Worm (Caenorhabditis elegans) whole organism, L1 larva: ENCODE data around the gene gst-38.
A peak's percentile ranks its signal among the peaks of the same experiment; 100 is the strongest.

ENCODE experiments used
- Y116A8C.19 ChIP-seq: sonication (generic microtip); optimal IDR thresholded peaks from 2 replicates; lab custom pipeline; 2016; ENCODE audit warnings: missing compliant biosample characterization, missing genetic modification characterization, borderline replicate concordance
- ama-1 ChIP-seq: fragments of 150-350 bp; optimal IDR thresholded peaks from 2 replicates; lab custom pipeline; 2014
- blmp-1 ChIP-seq: fragments of 150-350 bp; optimal IDR thresholded peaks from 2 replicates; lab custom pipeline; 2014; ENCODE audit warnings: missing biosample characterization, missing genetic modification characterization
- ceh-63 ChIP-seq: fragments of 200-800 bp; sonication (Bioruptor generic); optimal IDR thresholded peaks from 2 replicates; lab custom pipeline; 2018; ENCODE audit warnings: mild to moderate bottlenecking, missing genetic modification characterization, missing compliant biosample characterization
- ceh-82 ChIP-seq, 3 experiments: fragments of 150-350 bp in 1 of 3; sonication (generic microtip) in 2 of 3; optimal IDR thresholded peaks; 2 replicates each; lab custom pipeline; 2014 to 2017; ENCODE audit warnings: missing biosample characterization in 3 of 3, missing genetic modification characterization in 3 of 3
- ceh-90 ChIP-seq: sonication (generic microtip); optimal IDR thresholded peaks from 2 replicates; lab custom pipeline; 2016; ENCODE audit warnings: missing genetic modification characterization, missing compliant biosample characterization
- ces-1 ChIP-seq: fragments of 150-350 bp; optimal IDR thresholded peaks from 2 replicates; lab custom pipeline; 2014; ENCODE audit warnings: missing biosample characterization, missing genetic modification reagents, missing genetic modification characterization
- dpl-1 ChIP-seq, 3 experiments: fragments of 150-350 bp in 2 of 3; sonication (generic microtip) in 1 of 3; optimal IDR thresholded peaks; 2 replicates each; lab custom pipeline; 2014 to 2017; ENCODE audit warnings: missing biosample characterization in 3 of 3, missing genetic modification characterization in 3 of 3, missing genetic modification reagents in 3 of 3
- efl-1 ChIP-seq, 4 experiments: fragments of 150-350 bp; optimal IDR thresholded peaks in 3 of 4; peaks in 1 of 4; 1 replicate in 1 of 4; 2 replicates in 3 of 4; lab custom pipeline; 2014; ENCODE audit warnings: missing biosample characterization in 2 of 4, missing genetic modification characterization in 2 of 4, missing genetic modification reagents in 2 of 4
- egl-13 ChIP-seq: sonication (generic microtip); optimal IDR thresholded peaks from 2 replicates; lab custom pipeline; 2016; ENCODE audit warnings: missing genotype, missing genetic modification reagents, missing genetic modification characterization, missing compliant biosample characterization
- elt-2 ChIP-seq: sonication (generic microtip); optimal IDR thresholded peaks from 2 replicates; lab custom pipeline; 2016; ENCODE audit warnings: missing genetic modification characterization, mild to moderate bottlenecking, inconsistent platforms, missing compliant biosample characterization, missing genetic modification reagents
- elt-3 ChIP-seq, 6 experiments: fragments of 150-350 bp in 1 of 6; sonication (generic microtip); optimal IDR thresholded peaks; 2 replicates each; lab custom pipeline; 2017 to 2018; ENCODE audit warnings: missing biosample characterization in 6 of 6, missing genetic modification characterization in 6 of 6, inconsistent platforms in 1 of 6
- fkh-10 ChIP-seq: sonication (generic microtip); optimal IDR thresholded peaks from 2 replicates; lab custom pipeline; 2017; ENCODE audit warnings: missing biosample characterization, missing genetic modification reagents, missing genetic modification characterization
- fkh-8 ChIP-seq: sonication (generic microtip); optimal IDR thresholded peaks from 2 replicates; lab custom pipeline; 2016; ENCODE audit warnings: mild to moderate bottlenecking, missing genetic modification characterization, missing compliant biosample characterization
- fos-1 ChIP-seq: fragments of 150-350 bp; optimal IDR thresholded peaks from 2 replicates; lab custom pipeline; 2014; ENCODE audit warnings: missing biosample characterization, missing genetic modification characterization
- hpl-2 ChIP-seq: fragments of 150-350 bp; optimal IDR thresholded peaks from 2 replicates; lab custom pipeline; 2014; ENCODE audit warnings: missing biosample characterization, missing genetic modification reagents, missing genetic modification characterization
- isw-1 ChIP-seq: fragments of 200-800 bp; sonication (Bioruptor generic); IDR thresholded peaks from 2 replicates; pipeline ENCODE4 v1.3.6; 2022; ENCODE audit warnings: missing genetic modification characterization, missing compliant biosample characterization
- lin-13 ChIP-seq: fragments of 150-350 bp; optimal IDR thresholded peaks from 2 replicates; lab custom pipeline; 2014; ENCODE audit warnings: missing biosample characterization, missing genetic modification reagents, missing genetic modification characterization
- lin-35 ChIP-seq, 2 experiments: fragments of 150-350 bp; optimal IDR thresholded peaks; 2 replicates each; lab custom pipeline; 2014; ENCODE audit warnings: missing biosample characterization in 2 of 2, missing genetic modification characterization in 2 of 2, missing genetic modification reagents in 2 of 2
- lsy-2 ChIP-seq, 2 experiments: fragments of 150-350 bp; optimal IDR thresholded peaks; 2 replicates each; lab custom pipeline; 2014; ENCODE audit warnings: missing biosample characterization in 2 of 2, missing genetic modification characterization in 2 of 2
- mef-2 ChIP-seq: fragments of 150-350 bp; optimal IDR thresholded peaks from 2 replicates; lab custom pipeline; 2014; ENCODE audit warnings: missing biosample characterization, missing genetic modification characterization
- mep-1 ChIP-seq: fragments of 150-350 bp; optimal IDR thresholded peaks from 2 replicates; lab custom pipeline; 2014; ENCODE audit warnings: missing biosample characterization, missing genetic modification characterization
- nhr-11 ChIP-seq: fragments of 150-350 bp; optimal IDR thresholded peaks from 2 replicates; lab custom pipeline; 2014; ENCODE audit warnings: missing biosample characterization, missing genetic modification characterization
- nhr-19 ChIP-seq: fragments of 200-800 bp; sonication (Bioruptor generic); conservative IDR thresholded peaks from 2 replicates; pipeline ENCODE4 v1.3.6; 2022; ENCODE audit warnings: missing genetic modification characterization, missing compliant biosample characterization
- nhr-20 ChIP-seq: sonication (generic microtip); optimal IDR thresholded peaks from 2 replicates; lab custom pipeline; 2016; ENCODE audit warnings: mild to moderate bottlenecking, missing genetic modification characterization, missing compliant biosample characterization
- nhr-47 ChIP-seq: sonication (generic microtip); optimal IDR thresholded peaks from 2 replicates; lab custom pipeline; 2016; ENCODE audit warnings: mild to moderate bottlenecking, missing genetic modification characterization, moderate library complexity, missing compliant biosample characterization
- nhr-77 ChIP-seq: fragments of 150-350 bp; optimal IDR thresholded peaks from 2 replicates; lab custom pipeline; 2014; ENCODE audit warnings: missing biosample characterization, missing genetic modification characterization
- nhr-85 ChIP-seq: sonication (generic microtip); peaks from one replicate; lab custom pipeline; 2016; ENCODE audit warnings: missing genetic modification characterization, inconsistent platforms, missing compliant biosample characterization
- nhr-90 ChIP-seq: sonication (generic microtip); optimal IDR thresholded peaks from 2 replicates; lab custom pipeline; 2016; ENCODE audit warnings: mild to moderate bottlenecking, missing genetic modification characterization, missing compliant biosample characterization; ENCODE audit not compliant: poor library complexity
- pag-3 ChIP-seq: sonication (generic microtip); optimal IDR thresholded peaks from 2 replicates; lab custom pipeline; 2017; ENCODE audit warnings: missing genetic modification characterization, mild to moderate bottlenecking, missing compliant biosample characterization, antibody characterized with exemption, borderline replicate concordance; ENCODE audit not compliant: insufficient read depth
- skn-1 ChIP-seq: fragments of 150-350 bp; optimal IDR thresholded peaks from 2 replicates; lab custom pipeline; 2014; ENCODE audit warnings: missing biosample characterization, missing genetic modification characterization
- sox-4 ChIP-seq: sonication (generic microtip); optimal IDR thresholded peaks from 2 replicates; lab custom pipeline; 2016; ENCODE audit warnings: missing genetic modification characterization, missing compliant biosample characterization
- sptf-1 ChIP-seq: fragments of 150-350 bp; optimal IDR thresholded peaks from 2 replicates; lab custom pipeline; 2014; ENCODE audit warnings: missing biosample characterization, missing genetic modification characterization
- sup-37 ChIP-seq: fragments of 200-800 bp; sonication (Bioruptor generic); optimal IDR thresholded peaks from 2 replicates; lab custom pipeline; 2018; ENCODE audit warnings: mild to moderate bottlenecking, missing genetic modification characterization, missing compliant biosample characterization
- tbx-2 ChIP-seq: sonication (generic microtip); optimal IDR thresholded peaks from 2 replicates; lab custom pipeline; 2016; ENCODE audit warnings: missing genetic modification characterization, missing compliant biosample characterization
- vab-15 ChIP-seq: sonication (generic microtip); optimal IDR thresholded peaks from 2 replicates; lab custom pipeline; 2017; ENCODE audit warnings: missing genotype, mild to moderate bottlenecking, missing genetic modification characterization, missing compliant biosample characterization
- xbp-1 ChIP-seq: sonication (generic microtip); optimal IDR thresholded peaks from 2 replicates; lab custom pipeline; 2016; ENCODE audit warnings: missing genetic modification characterization, missing compliant biosample characterization

gst-38 gene

DNA sequence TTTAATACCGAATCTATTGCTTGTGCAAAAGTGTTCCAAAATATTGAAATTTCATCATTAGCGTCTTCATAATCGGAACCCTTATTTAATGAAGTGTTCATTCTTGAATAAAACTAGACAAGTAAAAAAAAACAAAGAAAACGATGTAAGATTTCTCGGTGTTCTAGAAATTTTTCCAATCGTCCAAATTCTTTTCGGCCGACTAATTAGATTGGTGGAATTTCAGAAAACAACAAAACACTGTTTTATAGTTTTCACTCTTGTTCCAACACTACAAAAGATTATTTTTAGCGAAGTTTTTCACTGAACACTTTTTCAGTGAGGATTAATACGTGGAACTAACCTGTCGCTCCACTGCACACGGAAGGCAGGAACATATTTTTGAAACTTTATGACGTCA is 36.9 kb upstream of the gst-38 start, which contains the start of gene srw-56:
srw-56 (minus strand) TSS at position 101 of the 400 bp plus-strand sequence.
- TF ChIP-seq efl-1 (optimal IDR thresholded peaks at IDR 0.05; lab: Kevin White, UChicago) (no peak), efl-1 (GFP tag; optimal IDR thresholded peaks at IDR 0.05 in 1 of 2; lab: Kevin White, UChicago) (peak in 1 of 2 experiments; percentile 61), sup-37 (no peak), ces-1 (GFP tag; lab: Kevin White, UChicago) (no peak)

- no peak for TF ChIP-seq ceh-90
- TF ChIP-seq nhr-77 (tag; lab: Kevin White, UChicago): no peak
- TF ChIP-seq Y116A8C.19 (tag; lab: Kevin White, UChicago): no peak
- TF ChIP-seq, all 84 proteins: peak for 0
Measured at ce11 chrV:15950903-15951302, 35.0 kb upstream of the gst-38 start, which contains the start of gene srw-59. Gene srw-59 (minus strand): TSS chrV:15951003.

ce11 chrV:15943125-15943524 is 27.3 kb upstream of the gst-38 start, which contains the start of gene srw-53:
Gene srw-53 (plus strand): TSS chrV:15943425.
- TF ChIP-seq lin-13 (GFP tag; lab: Kevin White, UChicago): no peak

ce11 chrV:15940254-15940653 is 24.4 kb upstream of the gst-38 start, which contains the start of gene srw-55:
Gene srw-55 (minus strand): TSS chrV:15940354.
- TF ChIP-seq fos-1 (tag; lab: Kevin White, UChicago) (no peak), sptf-1 (no peak), hpl-2 (GFP tag; lab: Kevin White, UChicago) (no peak), fkh-10 (GFP tag; lab: Kevin White, UChicago) (no peak), isw-1 (GFP tag; lab: Robert Waterston, UW) (no peak), xbp-1 (tag; lab: Kevin White, UChicago) (no peak), nhr-19 (GFP tag; lab: Robert Waterston, UW) (no peak), fkh-8 (tag; lab: Kevin White, UChicago) (no peak), mep-1 (tag; lab: Kevin White, UChicago) (no peak), nhr-11 (tag; lab: Kevin White, UChicago) (no peak), efl-1 (optimal IDR thresholded peaks at IDR 0.05; lab: Kevin White, UChicago) (no peak), efl-1 (GFP tag; optimal IDR thresholded peaks at IDR 0.05 in 1 of 2; lab: Kevin White, UChicago) (no peak), tbx-2 (no peak), mef-2 (no peak), skn-1 (tag; lab: Kevin White, UChicago) (no peak), dpl-1 (GFP tag; optimal IDR thresholded peaks at IDR 0.05; lab: Kevin White, UChicago) (no peak), lsy-2 (tag; optimal IDR thresholded peaks at IDR 0.05; lab: Kevin White, UChicago) (no peak)
- TF ChIP-seq, all 84 proteins: peak for 0

DNA sequence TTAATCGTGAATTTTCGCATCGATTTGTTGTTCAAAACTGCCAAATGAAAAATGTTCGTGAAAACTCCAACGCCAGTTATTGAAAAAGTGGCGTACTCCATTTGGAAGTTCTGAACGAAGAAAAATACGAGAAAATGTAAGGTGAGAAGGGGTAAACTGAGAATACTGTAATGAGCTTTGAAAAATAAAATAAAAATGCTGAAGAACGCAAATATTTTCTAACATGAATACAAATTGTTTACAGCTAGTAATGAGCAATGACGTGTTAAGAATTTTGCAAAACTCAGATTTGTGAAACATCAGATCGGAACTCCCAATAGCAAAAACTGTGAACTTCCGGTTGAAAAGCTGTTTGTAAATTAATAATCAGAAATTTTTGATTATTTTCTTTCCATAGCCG is 16.5 kb upstream of the gst-38 start, which contains the start of gene srw-26:
srw-26 (minus strand) TSS at position 101 of the 400 bp plus-strand sequence.
- TF ChIP-seq nhr-90 (tag; lab: Kevin White, UChicago) (no peak), ama-1 (lab: Kevin White, UChicago) (no peak), fkh-8 (tag; lab: Kevin White, UChicago) (no peak), vab-15 (tag; lab: Kevin White, UChicago) (no peak), nhr-47 (tag; lab: Kevin White, UChicago) (no peak), xbp-1 (tag; lab: Kevin White, UChicago) (no peak), hpl-2 (GFP tag; lab: Kevin White, UChicago) (no peak), ceh-82 (tag; optimal IDR thresholded peaks at IDR 0.05; lab: Kevin White, UChicago) (no peak), elt-3 (tag; optimal IDR thresholded peaks at IDR 0.05; lab: Kevin White, UChicago) (no peak), elt-2 (tag; lab: Kevin White, UChicago) (no peak), pag-3 (tag; lab: Kevin White, UChicago) (no peak), egl-13 (no peak), lin-35 (GFP tag; optimal IDR thresholded peaks at IDR 0.05; lab: Kevin White, UChicago) (no peak), sox-4 (tag; lab: Kevin White, UChicago) (no peak), skn-1 (tag; lab: Kevin White, UChicago) (no peak), nhr-20 (tag; lab: Kevin White, UChicago) (no peak), fkh-10 (GFP tag; lab: Kevin White, UChicago) (no peak), nhr-85 (no peak), ceh-63 (GFP tag; lab: Kevin White, UChicago) (no peak), blmp-1 (no peak)
